Worm (Caenorhabditis elegans) whole organism, L4/young adult: ENCODE results near the gene adal-1.

Experiments used
- W03F9.2 ChIP-seq: fragments of 150-350 bp; optimal IDR thresholded peaks from 2 replicates; lab custom pipeline; 2014; ENCODE audit warnings: missing biosample characterization, missing genetic modification characterization
- dao-5 ChIP-seq: sonication (generic microtip); optimal IDR thresholded peaks from 2 replicates; lab custom pipeline; 2016; ENCODE audit warnings: missing genotype, missing genetic modification characterization, moderate library complexity, missing compliant biosample characterization
- him-1 ChIP-seq: sonication (generic microtip); optimal IDR thresholded peaks from 2 replicates; lab custom pipeline; 2016; ENCODE audit warnings: missing genotype, missing genetic modification reagents, missing genetic modification characterization, missing compliant biosample characterization

DNA sequence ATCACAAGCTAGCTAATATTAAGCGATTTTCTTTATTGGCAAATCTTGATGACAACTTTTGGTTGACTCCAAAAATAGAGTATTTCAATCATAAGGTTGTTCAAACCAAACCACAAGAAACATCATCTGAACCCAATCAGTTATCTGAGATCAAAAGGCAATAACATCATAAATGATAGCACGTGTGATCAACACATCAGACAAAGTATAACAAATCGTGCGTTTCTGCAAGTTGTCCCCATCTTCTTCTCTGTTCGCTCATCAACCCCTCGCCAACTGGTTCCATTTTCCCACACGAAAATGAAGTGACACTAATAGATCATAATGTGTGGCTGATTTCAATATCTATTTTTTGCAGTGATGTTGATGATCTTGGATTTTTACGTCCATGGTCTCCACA, 44.1 kb downstream of the adal-1 start:
- TF ChIP-seq him-1 (tag; lab: Kevin White, UChicago) (no peak), W03F9.2 (no peak), dao-5 (tag; lab: Kevin White, UChicago) (no peak)
